Worm (Caenorhabditis elegans) whole organism, early embryonic: ENCODE results near the gene mboa-7.
A peak's percentile ranks its signal among the peaks of the same experiment; 100 is the strongest.

Experiments
- B0310.2 ChIP-seq: sonication (generic microtip); optimal IDR thresholded peaks from 2 replicates; lab custom pipeline; 2016; ENCODE audit warnings: mild to moderate bottlenecking, missing genetic modification characterization, missing compliant biosample characterization
- F13C5.2 ChIP-seq: sonication (generic microtip); optimal IDR thresholded peaks from 2 replicates; lab custom pipeline; 2017; ENCODE audit warnings: mild to moderate bottlenecking, missing genetic modification characterization, inconsistent platforms, missing compliant biosample characterization
- aly-1 ChIP-seq: sonication (generic microtip); optimal IDR thresholded peaks from 2 replicates; lab custom pipeline; 2016; ENCODE audit warnings: missing genetic modification characterization, missing compliant biosample characterization
- ama-1 ChIP-seq: fragments of 150-350 bp; optimal IDR thresholded peaks from 2 replicates; lab custom pipeline; 2014
- ceh-13 ChIP-seq: fragments of 200-800 bp; sonication (Bioruptor generic); optimal IDR thresholded peaks from 2 replicates; lab custom pipeline; 2018; ENCODE audit warnings: mild to moderate bottlenecking, missing genetic modification characterization, missing compliant biosample characterization
- ceh-36 ChIP-seq: sonication (generic microtip); optimal IDR thresholded peaks from 2 replicates; lab custom pipeline; 2016; ENCODE audit warnings: missing genetic modification characterization, inconsistent platforms, missing compliant biosample characterization
- ets-7 ChIP-seq: sonication (generic microtip); optimal IDR thresholded peaks from 2 replicates; lab custom pipeline; 2016; ENCODE audit warnings: missing genotype, missing genetic modification characterization, missing compliant biosample characterization
- flt-1 ChIP-seq: fragments of 200-800 bp; sonication (Bioruptor generic); IDR thresholded peaks from 2 replicates; pipeline ENCODE4 v1.3.6; 2022; ENCODE audit warnings: missing genetic modification characterization, missing compliant biosample characterization
- hmbx-1 ChIP-seq: sonication (generic microtip); optimal IDR thresholded peaks from 2 replicates; lab custom pipeline; 2016; ENCODE audit warnings: mild to moderate bottlenecking, missing genetic modification characterization, missing compliant biosample characterization
- hmg-4 ChIP-seq: fragments of 200-800 bp; sonication (Bioruptor generic); optimal IDR thresholded peaks from 2 replicates; lab custom pipeline; 2018; ENCODE audit warnings: mild to moderate bottlenecking, missing genetic modification characterization, missing compliant biosample characterization
- hnd-1 ChIP-seq: sonication (generic microtip); optimal IDR thresholded peaks from 2 replicates; lab custom pipeline; 2016; ENCODE audit warnings: missing genetic modification characterization, missing compliant biosample characterization
- pes-1 ChIP-seq: fragments of 200-800 bp; sonication (Bioruptor generic); IDR thresholded peaks from 2 replicates; pipeline ENCODE4 v1.3.6; 2022; ENCODE audit warnings: missing genetic modification reagents, missing genetic modification characterization, missing compliant biosample characterization
- scrt-1 ChIP-seq: fragments of 200-800 bp; sonication (Bioruptor generic); IDR thresholded peaks from 2 replicates; pipeline ENCODE4 v1.3.6; 2022; ENCODE audit warnings: missing genetic modification characterization, missing compliant biosample characterization
- sea-1 ChIP-seq: fragments of 200-800 bp; sonication (Bioruptor generic); conservative IDR thresholded peaks from 2 replicates; pipeline ENCODE4 v1.3.6; 2022; ENCODE audit warnings: missing genetic modification characterization, missing compliant biosample characterization
- tbx-11 ChIP-seq: fragments of 200-800 bp; sonication (Bioruptor generic); IDR thresholded peaks from 2 replicates; pipeline ENCODE4 v1.3.6; 2022; ENCODE audit warnings: missing genetic modification characterization, missing compliant biosample characterization
- tbx-37 ChIP-seq: fragments of 200-800 bp; sonication (Bioruptor generic); conservative IDR thresholded peaks from 2 replicates; pipeline ENCODE4 v1.3.6; 2022; ENCODE audit warnings: missing genetic modification reagents, missing genetic modification characterization, missing compliant biosample characterization
- tra-4 ChIP-seq: sonication (generic microtip); optimal IDR thresholded peaks from 2 replicates; lab custom pipeline; 2017; ENCODE audit warnings: missing genetic modification characterization, missing compliant biosample characterization

mboa-7 gene

DNA sequence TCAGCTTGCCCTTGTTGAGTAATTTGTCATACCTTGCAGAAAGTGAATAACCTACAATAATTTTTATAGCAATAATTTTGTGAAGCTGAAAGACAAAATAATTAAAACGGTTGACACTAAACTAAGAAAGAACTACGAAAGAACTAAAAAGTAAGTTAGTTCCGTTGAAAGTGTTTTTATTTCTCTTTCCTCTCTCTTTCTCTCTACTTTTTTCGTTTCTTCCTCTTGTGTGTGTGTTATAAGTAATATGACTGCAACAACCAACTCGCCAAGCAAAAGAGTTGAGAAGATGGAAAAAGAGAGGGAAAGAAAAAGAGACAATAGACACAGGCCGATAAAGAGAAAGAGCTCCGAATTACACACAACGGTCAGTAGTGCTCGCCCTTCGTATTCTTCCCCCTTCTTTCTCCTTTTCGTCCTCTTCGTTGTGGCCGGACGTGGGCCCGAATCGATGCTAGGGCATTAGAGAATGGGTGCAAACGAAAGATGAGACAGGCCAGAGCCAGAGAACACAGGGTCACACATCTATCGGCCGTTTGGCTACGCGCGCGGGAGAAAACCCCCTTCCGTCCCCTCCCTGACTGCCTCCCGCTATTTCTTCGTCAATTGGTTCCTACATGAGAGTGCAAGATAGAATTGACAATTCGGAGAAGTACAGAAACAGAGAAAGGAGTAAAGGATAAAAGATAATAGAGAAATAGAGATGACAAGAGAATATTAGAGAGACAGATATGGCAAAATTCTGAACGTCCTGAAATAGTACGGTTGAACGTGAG is 31.0 kb upstream of the mboa-7 start, which contains the start of gene syd-2:
syd-2 (minus strand) TSS at position 51 of the 776 bp plus-strand sequence.
- TF ChIP-seq pes-1 (GFP tag; lab: Robert Waterston, UW) (no peak), flt-1 (GFP tag; lab: Robert Waterston, UW) (no peak; the same call in 1 of the 2 replicates), aly-1 (tag; lab: Kevin White, UChicago) (peak; percentile 64), ama-1 (lab: Kevin White, UChicago) (no peak), B0310.2 (tag; lab: Kevin White, UChicago) (no peak), sea-1 (GFP tag; lab: Robert Waterston, UW) (peak; percentile 80), hnd-1 (peak; percentile 14), tra-4 (tag; lab: Kevin White, UChicago) (no peak), tbx-11 (no peak), ets-7 (tag; lab: Kevin White, UChicago) (peak; percentile 40), ceh-36 (tag; lab: Kevin White, UChicago) (no peak), scrt-1 (no peak), F13C5.2 (tag; lab: Kevin White, UChicago) (peak; percentile 74), hmbx-1 (no peak), tbx-37 (GFP tag; lab: Robert Waterston, UW) (no peak), ceh-13 (GFP tag; lab: Kevin White, UChicago) (no peak), hmg-4 (peak; percentile 96)

DNA sequence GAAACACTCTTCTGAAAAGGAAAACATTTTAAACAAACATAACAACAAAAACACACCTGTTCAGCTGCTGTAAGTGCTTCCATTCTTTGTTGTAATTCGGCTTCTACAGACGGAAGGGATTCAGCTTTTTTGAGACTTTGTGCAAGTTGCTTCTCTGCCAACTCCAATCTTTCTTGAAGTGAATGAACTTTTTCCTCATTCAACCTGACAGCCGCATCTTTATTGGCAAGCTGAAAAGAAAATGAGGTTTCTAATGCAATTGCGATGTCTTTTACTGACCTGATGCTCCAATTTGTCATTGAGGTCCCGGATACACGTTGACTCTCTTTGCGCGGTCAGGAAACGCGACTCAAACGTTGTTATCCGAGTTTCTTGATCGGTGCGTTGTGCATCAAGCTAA is 28.7 kb upstream of the mboa-7 start:
- TF ChIP-seq ceh-36 (tag; lab: Kevin White, UChicago): no peak
- no peak for TF ChIP-seq flt-1 (GFP tag; lab: Robert Waterston, UW)
- TF ChIP-seq pes-1 (GFP tag; lab: Robert Waterston, UW): no peak
- TF ChIP-seq B0310.2 (tag; lab: Kevin White, UChicago): no peak

ce11 chrX:10545716-10546115 is 21.4 kb upstream of the mboa-7 start, which contains the start of gene F59F5.5:
F59F5.5 (plus strand) TSS chrX:10546016.
- TF ChIP-seq tbx-11 (no peak), ceh-13 (GFP tag; lab: Kevin White, UChicago) (no peak), ama-1 (lab: Kevin White, UChicago) (no peak), B0310.2 (tag; lab: Kevin White, UChicago) (no peak), hmg-4 (no peak), aly-1 (tag; lab: Kevin White, UChicago) (no peak), pes-1 (GFP tag; lab: Robert Waterston, UW) (no peak), hmbx-1 (no peak), sea-1 (GFP tag; lab: Robert Waterston, UW) (no peak), hnd-1 (no peak), tbx-37 (GFP tag; lab: Robert Waterston, UW) (no peak), scrt-1 (no peak), ceh-36 (tag; lab: Kevin White, UChicago) (no peak), flt-1 (GFP tag; lab: Robert Waterston, UW) (no peak)

DNA sequence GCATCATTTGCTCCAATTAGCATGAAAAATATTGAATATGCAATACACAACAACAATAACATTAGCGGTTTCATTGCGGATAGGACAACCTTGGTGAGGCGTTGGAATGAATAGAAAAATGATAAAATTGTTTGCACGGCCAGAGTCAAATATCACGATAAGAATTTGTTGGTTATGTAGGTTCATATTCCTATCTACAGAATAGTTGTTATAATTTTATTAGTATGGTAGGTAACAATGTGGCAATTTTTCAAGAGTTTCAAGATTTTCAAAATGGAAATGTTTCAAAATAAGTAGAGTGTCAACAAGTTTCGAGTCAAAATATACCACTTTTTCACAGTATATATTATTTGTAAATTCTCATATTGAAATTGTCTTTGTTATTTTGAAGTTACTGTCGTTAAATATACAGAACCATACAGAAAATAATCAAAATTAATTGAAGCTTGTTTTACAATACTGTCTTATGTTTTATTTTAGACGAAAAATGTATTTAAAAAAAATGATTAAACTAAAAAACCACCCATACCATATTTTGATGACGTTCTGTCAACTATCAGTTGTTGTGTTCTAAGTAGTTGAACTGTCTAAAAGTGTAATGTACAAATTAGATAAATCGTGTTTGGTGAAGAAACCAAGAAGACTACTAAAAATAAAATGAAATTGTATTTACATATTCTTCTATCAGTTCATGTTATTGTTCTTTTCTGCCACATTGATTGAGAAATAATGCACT is 18.1 kb upstream of the mboa-7 start, which contains the start of the genes F59F5.3 and F59F5.4:
F59F5.3 (minus strand) TSS at position 101 of the 736 bp plus-strand sequence.
F59F5.4 (plus strand) TSS at position 686 of the 736 bp plus-strand sequence.
- TF ChIP-seq hmbx-1: no peak
- TF ChIP-seq ceh-13 (GFP tag; lab: Kevin White, UChicago): no peak
- no peak for TF ChIP-seq ets-7 (tag; lab: Kevin White, UChicago)
- TF ChIP-seq B0310.2 (tag; lab: Kevin White, UChicago): no peak
- TF ChIP-seq sea-1 (GFP tag; lab: Robert Waterston, UW): no peak
- TF ChIP-seq tra-4 (tag; lab: Kevin White, UChicago): no peak
- no peak for TF ChIP-seq pes-1 (GFP tag; lab: Robert Waterston, UW)
- TF ChIP-seq ama-1 (lab: Kevin White, UChicago): no peak
- TF ChIP-seq hmg-4: no peak
- TF ChIP-seq tbx-11: no peak
- TF ChIP-seq F13C5.2 (tag; lab: Kevin White, UChicago): no peak
- TF ChIP-seq hnd-1: no peak
- TF ChIP-seq tbx-37 (GFP tag; lab: Robert Waterston, UW): no peak
- TF ChIP-seq ceh-36 (tag; lab: Kevin White, UChicago): no peak
- TF ChIP-seq scrt-1: no peak
- TF ChIP-seq flt-1 (GFP tag; lab: Robert Waterston, UW): no peak
- no peak for TF ChIP-seq aly-1 (tag; lab: Kevin White, UChicago)

DNA sequence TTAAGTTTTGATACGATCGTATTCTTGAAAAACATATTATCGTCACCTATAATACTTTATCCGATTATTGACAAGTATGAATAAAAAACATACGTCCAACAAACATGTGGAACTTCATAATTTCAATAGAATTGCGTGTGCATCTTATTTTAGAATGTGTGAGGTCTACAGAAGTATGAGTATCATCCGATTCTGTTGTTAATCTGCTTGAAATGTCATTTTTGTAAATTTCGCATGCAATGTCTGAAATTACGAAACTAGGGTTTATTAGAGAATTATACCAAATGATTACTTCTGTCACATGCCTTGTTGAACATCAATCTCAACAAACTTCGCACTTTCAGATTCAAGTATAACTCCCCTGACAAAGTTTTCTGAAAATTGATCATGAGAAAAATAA is 17.4 kb upstream of the mboa-7 start:
- TF ChIP-seq tbx-37 (GFP tag; lab: Robert Waterston, UW): no peak
- no peak for TF ChIP-seq sea-1 (GFP tag; lab: Robert Waterston, UW)
- TF ChIP-seq ama-1 (lab: Kevin White, UChicago): no peak
- TF ChIP-seq ceh-13 (GFP tag; lab: Kevin White, UChicago): no peak

DNA sequence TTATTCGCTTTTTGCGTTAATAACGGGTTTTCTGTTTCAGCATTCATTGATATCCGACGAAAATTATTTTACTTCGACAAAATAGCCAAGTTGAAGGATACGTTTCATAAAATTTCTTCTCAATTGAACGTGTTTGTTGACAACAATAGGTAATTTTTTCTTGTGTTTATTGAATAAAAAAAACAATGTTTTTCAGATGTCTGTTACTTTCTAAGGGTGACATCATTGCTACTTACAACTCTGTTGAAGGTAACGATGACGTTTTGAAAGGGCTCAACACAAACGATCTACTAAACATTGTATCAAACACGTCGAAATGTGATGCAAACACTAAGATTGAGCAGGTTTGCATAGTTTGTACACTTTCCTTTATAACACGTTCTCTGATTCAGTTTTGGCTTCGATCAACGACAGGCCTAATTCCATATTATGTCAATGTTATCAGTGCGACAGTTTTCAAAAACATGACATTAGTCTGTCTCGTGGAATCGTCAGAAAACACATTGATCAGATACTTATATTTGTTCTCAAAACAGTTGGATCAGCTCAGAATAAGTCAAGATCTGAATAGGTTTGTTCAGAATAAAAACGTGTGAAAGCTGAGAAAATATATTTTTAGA is 10.4 kb upstream of the mboa-7 start:
- TF ChIP-seq pes-1 (GFP tag; lab: Robert Waterston, UW): no peak
- TF ChIP-seq flt-1 (GFP tag; lab: Robert Waterston, UW): no peak
- TF ChIP-seq hmg-4: no peak
- TF ChIP-seq hmbx-1: no peak
- no peak for TF ChIP-seq ets-7 (tag; lab: Kevin White, UChicago)
- TF ChIP-seq tbx-37 (GFP tag; lab: Robert Waterston, UW): no peak
